Fruit fly (Drosophila melanogaster): ENCODE data around the gene Pmi.

Gene Pmi

dm6 chr3L:5764922-5765843 is 14.7 kb upstream of the Pmi start, which contains the start of gene CG10576 (continued):
- TF ChIP-seq CG12659 (GFP tag; optimal IDR thresholded peaks at IDR 0.05), result peak; percentile 79
- TF ChIP-seq dmrt11E (tag; optimal IDR thresholded peaks at IDR 0.05), result peak; percentile 21
- TF ChIP-seq CG16813 (GFP tag; IDR thresholded peaks at IDR 0.05; ENCODE audit: partially characterized antibody), result peak; percentile 60
- peak; percentile 78 for TF ChIP-seq CG14710 (tag; optimal IDR thresholded peaks at IDR 0.05)
- no peak for TF ChIP-seq gcm2 (GFP tag; optimal IDR thresholded peaks at IDR 0.05)
- TF ChIP-seq CG13424 (tag; optimal IDR thresholded peaks at IDR 0.05), result no peak
- TF ChIP-seq prd (optimal IDR thresholded peaks at IDR 0.05), result no peak
- 0 out of 3 replicates have a peak, but pooled peaks have one; percentile 8 for TF ChIP-seq prd (GFP tag; IDR thresholded peaks at IDR 0.05)
- TF ChIP-seq Sin3A (optimal IDR thresholded peaks at IDR 0.05), result peak; percentile 94
- TF ChIP-seq dm (GFP tag; optimal IDR thresholded peaks at IDR 0.05), result peak; percentile 98
- peak; percentile 95 for TF ChIP-seq trem (tag; optimal IDR thresholded peaks at IDR 0.05)
- peak; percentile 14 for TF ChIP-seq Side (GFP tag; optimal IDR thresholded peaks at IDR 0.05)
- no peak for TF ChIP-seq dan (GFP tag; IDR thresholded peaks at IDR 0.05)
- 0 out of 3 replicates have a peak, but pooled peaks have one; percentile 36 for TF ChIP-seq HLH4C (GFP tag; IDR thresholded peaks at IDR 0.05; ENCODE audit: partially characterized antibody)
- TF ChIP-seq CG9932 (GFP tag; IDR thresholded peaks at IDR 0.05), result peak; percentile 5; the same call in 1 of the 2 replicates
- TF ChIP-seq hbn (GFP tag; IDR thresholded peaks at IDR 0.05; ENCODE audit: partially characterized antibody), result peak; percentile 60; the same call in 1 of the 2 replicates
- no peak for TF ChIP-seq scrt (GFP tag; optimal IDR thresholded peaks at IDR 0.05)
- TF ChIP-seq Ets65A (GFP tag), result peak; percentile 75
- TF ChIP-seq CG17328 (GFP tag; IDR thresholded peaks at IDR 0.05), result 0 out of 2 replicates have a peak, but pooled peaks have one; percentile 16
- peak; percentile 3 for TF ChIP-seq NC2β (GFP tag; optimal IDR thresholded peaks at IDR 0.05)
- peak; percentile 91 for TF ChIP-seq BEAF-32 (GFP tag; optimal IDR thresholded peaks at IDR 0.05)
- TF ChIP-seq E2f2 (GFP tag; IDR thresholded peaks at IDR 0.05), result peak; percentile 80
- TF ChIP-seq chn (GFP tag; optimal IDR thresholded peaks at IDR 0.05), result no peak
- TF ChIP-seq CG9609 (GFP tag; optimal IDR thresholded peaks at IDR 0.05), result no peak
- TF ChIP-seq CG12942 (GFP tag; optimal IDR thresholded peaks at IDR 0.05), result no peak
- TF ChIP-seq CTCF (GFP tag; optimal IDR thresholded peaks at IDR 0.05), result peak; percentile 78
- peak; percentile 79 for TF ChIP-seq knrl (GFP tag; IDR thresholded peaks at IDR 0.05; ENCODE audit: partially characterized antibody)
- no peak for TF ChIP-seq yki (optimal IDR thresholded peaks at IDR 0.05)
- no peak for TF ChIP-seq z (GFP tag; IDR thresholded peaks at IDR 0.05)
- TF ChIP-seq vvl (GFP tag; IDR thresholded peaks at IDR 0.05), result 0 out of 2 replicates have a peak, but pooled peaks have one; percentile 23
- TF ChIP-seq toy (GFP tag; IDR thresholded peaks at IDR 0.05), result no peak
- TF ChIP-seq lilli (GFP tag; optimal IDR thresholded peaks at IDR 0.05), result peak; percentile 24
- peak; percentile 58 for TF ChIP-seq inv (GFP tag; IDR thresholded peaks at IDR 0.05; ENCODE audit: partially characterized antibody)
- TF ChIP-seq phol (tag; optimal IDR thresholded peaks at IDR 0.05), result peak; percentile 96
- TF ChIP-seq CG14860 (GFP tag; IDR thresholded peaks at IDR 0.05; ENCODE audit: partially characterized antibody), result 0 out of 3 replicates have a peak, but pooled peaks have one; percentile 43
- peak; percentile 78 for TF ChIP-seq Tbp (GFP tag; optimal IDR thresholded peaks at IDR 0.05)
- peak in 1 of 3 experiments; percentile 4 for TF ChIP-seq lola (GFP tag; optimal IDR thresholded peaks at IDR 0.05)
- TF ChIP-seq chinmo (GFP tag; IDR thresholded peaks at IDR 0.05; ENCODE audit: partially characterized antibody), result 0 out of 4 replicates have a peak, but pooled peaks have one; percentile 67
- no peak for TF ChIP-seq disco-r (GFP tag; optimal IDR thresholded peaks at IDR 0.05)
- TF ChIP-seq Dref (GFP tag; IDR thresholded peaks at IDR 0.05), result peak; percentile 56
- TF ChIP-seq CG3847 (GFP tag; IDR thresholded peaks at IDR 0.05), result peak; percentile 53
- TF ChIP-seq jigr1 (GFP tag; IDR thresholded peaks at IDR 0.05), result no peak
- TF ChIP-seq insv (GFP tag; optimal IDR thresholded peaks at IDR 0.05), result peak in 1 of 2 experiments; percentile 6
- no peak for TF ChIP-seq CG7839 (tag; optimal IDR thresholded peaks at IDR 0.05)
- TF ChIP-seq CG17829 (tag; optimal IDR thresholded peaks at IDR 0.05), result peak; percentile 57
- peak; percentile 18 for TF ChIP-seq CHES-1-like (GFP tag; optimal IDR thresholded peaks at IDR 0.05)
- TF ChIP-seq CG10431 (GFP tag; optimal IDR thresholded peaks at IDR 0.05), result no peak
- peak in 1 of 2 experiments; percentile 95 for TF ChIP-seq Pdp1 (GFP tag; optimal IDR thresholded peaks at IDR 0.05)
- peak; percentile 39 for TF ChIP-seq CG2120 (GFP tag; optimal IDR thresholded peaks at IDR 0.05)

Data from whole organism, embryonic.